Fruit fly (Drosophila melanogaster): ENCODE data around the gene CG4619.

The CG4619 gene

dm6 chr2L:9894871-9895364 lies 43.7 kb upstream of the CG4619 start, which contains the start of gene Bka (continued):
- TF ChIP-seq fd3F (GFP tag; optimal IDR thresholded peaks at IDR 0.05): peak; percentile 21
- TF ChIP-seq HLHmδ (GFP tag; optimal IDR thresholded peaks at IDR 0.05): no peak
- no peak for TF ChIP-seq CG10959 (GFP tag; IDR thresholded peaks at IDR 0.05)
- TF ChIP-seq ham (GFP tag; IDR thresholded peaks at IDR 0.05): no peak
- no peak for TF ChIP-seq eve (GFP tag; optimal IDR thresholded peaks at IDR 0.05)
- peak; percentile 24 for TF ChIP-seq CG15269 (tag; optimal IDR thresholded peaks at IDR 0.05)
- TF ChIP-seq CG15073 (GFP tag; optimal IDR thresholded peaks at IDR 0.05): no peak
- peak; percentile 55; the same call in 1 of the 3 replicates for TF ChIP-seq CG34422 (GFP tag; IDR thresholded peaks at IDR 0.05)
- TF ChIP-seq kay (GFP tag; optimal IDR thresholded peaks at IDR 0.05): no peak
- peak; percentile 49 for TF ChIP-seq gem (tag; optimal IDR thresholded peaks at IDR 0.05)
- TF ChIP-seq HLH54F (GFP tag; optimal IDR thresholded peaks at IDR 0.05): no peak
- TF ChIP-seq MTF-1 (GFP tag; optimal IDR thresholded peaks at IDR 0.05; ENCODE audit: borderline replicate concordance): peak; percentile 51
- no peak for TF ChIP-seq sc (optimal IDR thresholded peaks at IDR 0.05)
- peak; percentile 43 for TF ChIP-seq sc (GFP tag; optimal IDR thresholded peaks at IDR 0.05)
- TF ChIP-seq cas (GFP tag; IDR thresholded peaks at IDR 0.05): no peak
- TF ChIP-seq tup (GFP tag; optimal IDR thresholded peaks at IDR 0.05): peak; percentile 13
- peak; percentile 15 for TF ChIP-seq Mad (GFP tag; optimal IDR thresholded peaks at IDR 0.05)
- no peak for TF ChIP-seq tin (GFP tag; optimal IDR thresholded peaks at IDR 0.05)
- TF ChIP-seq CG2116 (GFP tag; optimal IDR thresholded peaks at IDR 0.05): peak; percentile 99
- no peak for TF ChIP-seq shn (GFP tag; optimal IDR thresholded peaks at IDR 0.05)
- TF ChIP-seq unc-4 (GFP tag; IDR thresholded peaks at IDR 0.05; ENCODE audit: partially characterized antibody): peak; percentile 99
- TF ChIP-seq CG12942 (GFP tag; optimal IDR thresholded peaks at IDR 0.05): no peak
- no peak for TF ChIP-seq ash1 (GFP tag; optimal IDR thresholded peaks at IDR 0.05)
- no peak for TF ChIP-seq emc (GFP tag; optimal IDR thresholded peaks at IDR 0.05)
- no peak for TF ChIP-seq CG5953 (GFP tag; IDR thresholded peaks at IDR 0.05)
- no peak for TF ChIP-seq Gsc (GFP tag; IDR thresholded peaks at IDR 0.05)
- peak; percentile 31 for TF ChIP-seq Oli (tag; optimal IDR thresholded peaks at IDR 0.05)
- TF ChIP-seq CG2120 (GFP tag; optimal IDR thresholded peaks at IDR 0.05): no peak
- TF ChIP-seq CG13775 (GFP tag; optimal IDR thresholded peaks at IDR 0.05): peak; percentile 80
- TF ChIP-seq wek (GFP tag; optimal IDR thresholded peaks at IDR 0.05): peak; percentile 40
- TF ChIP-seq Aef1 (GFP tag; IDR thresholded peaks at IDR 0.05): no peak
- no peak for TF ChIP-seq zfh2 (GFP tag; optimal IDR thresholded peaks at IDR 0.05)
- peak; percentile 99 for TF ChIP-seq CG2129 (GFP tag; IDR thresholded peaks at IDR 0.05; ENCODE audit: partially characterized antibody)
- no peak for TF ChIP-seq usp (GFP tag; optimal IDR thresholded peaks at IDR 0.05)
- peak; percentile 91 for TF ChIP-seq ato (GFP tag; IDR thresholded peaks at IDR 0.05; ENCODE audit: partially characterized antibody)
- no peak for TF ChIP-seq wor (GFP tag; IDR thresholded peaks at IDR 0.05)
- TF ChIP-seq CG2712 (tag; optimal IDR thresholded peaks at IDR 0.05): peak; percentile 71
- TF ChIP-seq vvl (GFP tag; IDR thresholded peaks at IDR 0.05): peak; percentile 85
- no peak for TF ChIP-seq Nf-YA (GFP tag; IDR thresholded peaks at IDR 0.05)
- TF ChIP-seq CG31388 (GFP tag; optimal IDR thresholded peaks at IDR 0.05): no peak
- peak; percentile 99 for TF ChIP-seq CG13287 (GFP tag; IDR thresholded peaks at IDR 0.05; ENCODE audit: partially characterized antibody)
- peak; percentile 79 for TF ChIP-seq CrebB (tag; optimal IDR thresholded peaks at IDR 0.05)
- peak; percentile 21 for TF ChIP-seq zen (tag; optimal IDR thresholded peaks at IDR 0.05)
- TF ChIP-seq pfk (GFP tag; optimal IDR thresholded peaks at IDR 0.05): peak; percentile 26
- TF ChIP-seq tx (GFP tag; optimal IDR thresholded peaks at IDR 0.05): no peak
- TF ChIP-seq odd (GFP tag; optimal IDR thresholded peaks at IDR 0.05): peak; percentile 73
- TF ChIP-seq CG32532 (GFP tag; IDR thresholded peaks at IDR 0.05): peak; percentile 62
- TF ChIP-seq Hsf (GFP tag; optimal IDR thresholded peaks at IDR 0.05): peak; percentile 17
- TF ChIP-seq stwl (tag; optimal IDR thresholded peaks at IDR 0.05): peak; percentile 71
- peak; percentile 51 for TF ChIP-seq CG7928 (GFP tag; optimal IDR thresholded peaks at IDR 0.05)
- no peak for TF ChIP-seq abd-A (tag; optimal IDR thresholded peaks at IDR 0.05)
- TF ChIP-seq h (optimal IDR thresholded peaks at IDR 0.05): no peak
